Fruit fly (Drosophila melanogaster) whole organism: ENCODE data around the gene CG33702.

Source experiments
- CG8478 ChIP-seq: fragments of >200 bp; optimal IDR thresholded peaks from 2 replicates; lab custom pipeline; 2018; ENCODE audit warnings: inconsistent platforms
- Dll ChIP-seq: fragments of >200 bp; optimal IDR thresholded peaks from 2 replicates; lab custom pipeline; 2017
- pan ChIP-seq: fragments of >200 bp; optimal IDR thresholded peaks from 2 replicates; lab custom pipeline; 2017
- psq ChIP-seq: fragments of >200 bp; optimal IDR thresholded peaks from 2 replicates; lab custom pipeline; 2017
- usp ChIP-seq: fragments of >200 bp; optimal IDR thresholded peaks from 2 replicates; lab custom pipeline; 2017; ENCODE audit warnings: missing biosample characterization, missing genetic modification characterization, mixed read lengths

DNA sequence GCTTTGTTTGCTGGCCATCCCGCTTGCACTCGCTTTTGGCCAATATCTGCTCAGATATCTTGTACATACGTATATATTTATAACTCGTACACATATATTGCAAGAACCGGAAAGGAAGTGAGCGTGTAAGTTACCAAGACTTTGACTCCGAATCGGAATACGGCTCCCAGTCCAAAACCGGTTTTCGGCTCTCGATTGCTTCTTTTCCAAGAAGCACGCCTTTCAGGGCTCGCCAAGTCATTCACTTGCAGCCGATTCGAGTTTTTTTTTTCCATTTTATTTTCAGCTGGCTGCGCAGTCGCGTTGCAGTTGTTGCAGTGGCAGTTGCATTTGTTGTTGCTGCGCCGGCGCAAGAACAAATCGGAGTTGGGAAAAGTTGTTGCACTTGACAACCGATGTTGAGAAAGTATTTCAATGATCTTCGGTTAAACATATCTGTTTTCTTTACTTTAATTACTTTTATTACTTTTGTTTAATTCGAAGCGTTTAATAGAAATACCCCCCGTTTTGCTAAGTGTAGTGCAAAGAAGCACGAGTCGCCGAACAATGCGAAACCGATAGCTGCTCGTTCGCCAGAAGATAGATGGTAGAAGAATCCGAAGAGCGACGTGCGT lies 36.6 kb upstream of the CG33702 start:
- TF ChIP-seq psq (lab: Kevin White, UChicago) (no peak), usp (GFP tag; lab: Kevin White, UChicago) (no peak), pan (lab: Kevin White, UChicago) (no peak), CG8478 (lab: Kevin White, UChicago) (no peak), Dll (lab: Kevin White, UChicago) (no peak)
